Worm (Caenorhabditis elegans) whole organism, L4/young adult: ENCODE results near the gene dmsr-8.

Experiments used
- W03F9.2 ChIP-seq: fragments of 150-350 bp; optimal IDR thresholded peaks from 2 replicates; lab custom pipeline; 2014; ENCODE audit warnings: missing biosample characterization, missing genetic modification characterization
- dao-5 ChIP-seq: sonication (generic microtip); optimal IDR thresholded peaks from 2 replicates; lab custom pipeline; 2016; ENCODE audit warnings: missing genotype, missing genetic modification characterization, moderate library complexity, missing compliant biosample characterization
- him-1 ChIP-seq: sonication (generic microtip); optimal IDR thresholded peaks from 2 replicates; lab custom pipeline; 2016; ENCODE audit warnings: missing genotype, missing genetic modification reagents, missing genetic modification characterization, missing compliant biosample characterization

Gene dmsr-8

ce11 chrV:10514271-10514670, at the start of gene dmsr-8:
dmsr-8 (minus strand) TSS chrV:10514371.
- TF ChIP-seq dao-5 (tag; lab: Kevin White, UChicago) (no peak), W03F9.2 (tag; lab: Kevin White, UChicago) (no peak), him-1 (tag; lab: Kevin White, UChicago) (no peak)

ce11 chrV:10562817-10563216, 48.6 kb upstream of the dmsr-8 start:
- TF ChIP-seq dao-5 (tag; lab: Kevin White, UChicago) = no peak
- no peak for TF ChIP-seq him-1 (tag; lab: Kevin White, UChicago)
- TF ChIP-seq W03F9.2 (tag; lab: Kevin White, UChicago) = no peak

- TF ChIP-seq dao-5 (tag; lab: Kevin White, UChicago) = no peak
- no peak for TF ChIP-seq W03F9.2 (tag; lab: Kevin White, UChicago)
- TF ChIP-seq him-1 (tag; lab: Kevin White, UChicago) = no peak
These were observed 47.5 kb upstream of the dmsr-8 start for ce11 chrV:10561632-10562031.

- no peak for TF ChIP-seq W03F9.2 (tag; lab: Kevin White, UChicago)
- TF ChIP-seq him-1 (tag; lab: Kevin White, UChicago) = no peak
- no peak for TF ChIP-seq dao-5 (tag; lab: Kevin White, UChicago)
These were observed 46.5 kb upstream of the dmsr-8 start, which contains the start of gene col-152 for ce11 chrV:10560621-10561020. col-152 (plus strand) TSS chrV:10560921.

- TF ChIP-seq W03F9.2 (tag; lab: Kevin White, UChicago) (no peak), him-1 (tag; lab: Kevin White, UChicago) (no peak), dao-5 (tag; lab: Kevin White, UChicago) (no peak)
These were observed 43.5 kb upstream of the dmsr-8 start, which contains the start of gene best-14 for ce11 chrV:10557676-10558075. best-14 (plus strand) TSS chrV:10557976.

ce11 chrV:10557094-10557493, 42.9 kb upstream of the dmsr-8 start:
- TF ChIP-seq dao-5 (tag; lab: Kevin White, UChicago) (no peak), W03F9.2 (tag; lab: Kevin White, UChicago) (no peak), him-1 (tag; lab: Kevin White, UChicago) (no peak)

- no peak for TF ChIP-seq dao-5 (tag; lab: Kevin White, UChicago)
- no peak for TF ChIP-seq him-1 (tag; lab: Kevin White, UChicago)
- TF ChIP-seq W03F9.2 (tag; lab: Kevin White, UChicago) = no peak
These were observed 42.2 kb upstream of the dmsr-8 start for ce11 chrV:10556362-10556761.

- no peak for TF ChIP-seq dao-5 (tag; lab: Kevin White, UChicago)
These were observed 41.1 kb upstream of the dmsr-8 start, which contains the start of gene F32G8.3 for ce11 chrV:10555239-10555638. F32G8.3 (minus strand) TSS chrV:10555339.

- no peak for TF ChIP-seq dao-5 (tag; lab: Kevin White, UChicago)
- no peak for TF ChIP-seq W03F9.2 (tag; lab: Kevin White, UChicago)
- no peak for TF ChIP-seq him-1 (tag; lab: Kevin White, UChicago)
These were observed 35.5 kb upstream of the dmsr-8 start, which contains the start of gene F32G8.2 for ce11 chrV:10549717-10550116. F32G8.2 (plus strand) TSS chrV:10550017.

ce11 chrV:10548981-10549380, 34.8 kb upstream of the dmsr-8 start, which contains the start of gene srd-34:
srd-34 (minus strand) TSS chrV:10549081.
- TF ChIP-seq W03F9.2 (tag; lab: Kevin White, UChicago) (no peak), him-1 (tag; lab: Kevin White, UChicago) (no peak), dao-5 (tag; lab: Kevin White, UChicago) (no peak)

ce11 chrV:10546749-10547148, 32.6 kb upstream of the dmsr-8 start, which contains the start of gene F25D1.5:
F25D1.5 (minus strand) TSS chrV:10546783.
- TF ChIP-seq W03F9.2 (tag; lab: Kevin White, UChicago) (no peak), him-1 (tag; lab: Kevin White, UChicago) (no peak), dao-5 (tag; lab: Kevin White, UChicago) (no peak)

ce11 chrV:10540024-10540423, 25.9 kb upstream of the dmsr-8 start, which contains the start of gene degt-1:
degt-1 (plus strand) TSS chrV:10540324.
- TF ChIP-seq dao-5 (tag; lab: Kevin White, UChicago) (no peak), him-1 (tag; lab: Kevin White, UChicago) (no peak), W03F9.2 (tag; lab: Kevin White, UChicago) (no peak)

ce11 chrV:10539114-10539513, 24.9 kb upstream of the dmsr-8 start, which contains the start of gene F25D1.8:
F25D1.8 (plus strand) TSS chrV:10539414.
- TF ChIP-seq W03F9.2 (tag; lab: Kevin White, UChicago) (no peak), him-1 (tag; lab: Kevin White, UChicago) (no peak), dao-5 (tag; lab: Kevin White, UChicago) (no peak)

- TF ChIP-seq him-1 (tag; lab: Kevin White, UChicago) = peak; percentile 88
- peak; percentile 72 for TF ChIP-seq W03F9.2 (tag; lab: Kevin White, UChicago)
- TF ChIP-seq dao-5 (tag; lab: Kevin White, UChicago) = no peak
These were observed 22.6 kb upstream of the dmsr-8 start for ce11 chrV:10536808-10537207.
